Fruit fly (Drosophila melanogaster): Measurements from ENCODE around the gene Moca-cyp.

Gene Moca-cyp

dm6 chr3R:28324834-28325233 is 15.3 kb upstream of the Moca-cyp start:
- TF ChIP-seq Hr4 (GFP tag; optimal IDR thresholded peaks at IDR 0.05) (no peak), svp (GFP tag) (peak; percentile 35), ss (GFP tag; optimal IDR thresholded peaks at IDR 0.05) (no peak), Sox102F (GFP tag; optimal IDR thresholded peaks at IDR 0.05) (no peak), Eip78C (GFP tag) (peak; percentile 20)

- TF ChIP-seq CG3919 (GFP tag; optimal IDR thresholded peaks at IDR 0.05) (peak; percentile 64), Eip78C (GFP tag) (peak; percentile 22), dac (GFP tag; optimal IDR thresholded peaks at IDR 0.05) (no peak)
These were observed 14.7 kb upstream of the Moca-cyp start for dm6 chr3R:28325415-28325814.

- TF ChIP-seq Sox14 (GFP tag; optimal IDR thresholded peaks at IDR 0.05): peak; percentile 100
- peak; percentile 100 for TF ChIP-seq vri (GFP tag; optimal IDR thresholded peaks at IDR 0.05)
- TF ChIP-seq CG6808 (GFP tag; optimal IDR thresholded peaks at IDR 0.05): peak; percentile 99
- peak; percentile 100 for TF ChIP-seq Ets21C (GFP tag; optimal IDR thresholded peaks at IDR 0.05)
- TF ChIP-seq CG8119 (GFP tag; IDR thresholded peaks at IDR 0.05): no peak
- TF ChIP-seq achi (GFP tag; optimal IDR thresholded peaks at IDR 0.05): peak; percentile 99
- peak; percentile 99 for TF ChIP-seq CG11902 (GFP tag; optimal IDR thresholded peaks at IDR 0.05)
- TF ChIP-seq Ets96B (tag; optimal IDR thresholded peaks at IDR 0.05): peak; percentile 100
- peak; percentile 100 for TF ChIP-seq pdm3 (GFP tag; optimal IDR thresholded peaks at IDR 0.05)
- TF ChIP-seq topi (GFP tag; optimal IDR thresholded peaks at IDR 0.05): peak; percentile 100
- peak; percentile 100 for TF ChIP-seq CG6792 (GFP tag; optimal IDR thresholded peaks at IDR 0.05)
- no peak for TF ChIP-seq Gug (GFP tag; IDR thresholded peaks at IDR 0.05)
- peak; percentile 96 for TF ChIP-seq fkh (GFP tag; optimal IDR thresholded peaks at IDR 0.05)
- TF ChIP-seq Sox102F (GFP tag; optimal IDR thresholded peaks at IDR 0.05): peak; percentile 100
- TF ChIP-seq Eip75B (GFP tag; optimal IDR thresholded peaks at IDR 0.05): peak; percentile 100
- TF ChIP-seq Lpt (GFP tag; optimal IDR thresholded peaks at IDR 0.05): peak; percentile 100
- peak; percentile 99 for TF ChIP-seq fd85E (GFP tag; optimal IDR thresholded peaks at IDR 0.05)
- peak; percentile 100 for TF ChIP-seq CG9139 (GFP tag; optimal IDR thresholded peaks at IDR 0.05)
- peak; percentile 100 for TF ChIP-seq CG4318 (GFP tag; optimal IDR thresholded peaks at IDR 0.05)
- TF ChIP-seq CG31627 (GFP tag; optimal IDR thresholded peaks at IDR 0.05): peak; percentile 100
- TF ChIP-seq CG32006 (GFP tag; optimal IDR thresholded peaks at IDR 0.05): peak; percentile 100
- TF ChIP-seq CG6163 (GFP tag; IDR thresholded peaks at IDR 0.05): no peak
- TF ChIP-seq Met (GFP tag; optimal IDR thresholded peaks at IDR 0.05): peak; percentile 100
- no peak for TF ChIP-seq CG15336 (GFP tag; IDR thresholded peaks at IDR 0.05)
- TF ChIP-seq salr (GFP tag; optimal IDR thresholded peaks at IDR 0.05): peak; percentile 100
- peak; percentile 100 for TF ChIP-seq CG1621 (tag; optimal IDR thresholded peaks at IDR 0.05)
- peak; percentile 100 for TF ChIP-seq Smox (GFP tag; optimal IDR thresholded peaks at IDR 0.05)
- TF ChIP-seq net (GFP tag; optimal IDR thresholded peaks at IDR 0.05): peak; percentile 100
- peak; percentile 99 for TF ChIP-seq Hr38 (GFP tag; optimal IDR thresholded peaks at IDR 0.05)
- TF ChIP-seq CG16779 (tag; optimal IDR thresholded peaks at IDR 0.05): peak; percentile 100
- TF ChIP-seq spab (GFP tag; optimal IDR thresholded peaks at IDR 0.05): peak; percentile 100
- TF ChIP-seq Blimp-1 (GFP tag; optimal IDR thresholded peaks at IDR 0.05): peak; percentile 97
- peak; percentile 100 for TF ChIP-seq cyc (GFP tag; optimal IDR thresholded peaks at IDR 0.05)
- TF ChIP-seq CG11762 (GFP tag; optimal IDR thresholded peaks at IDR 0.05; ENCODE audit: insufficient read depth): peak; percentile 99
- TF ChIP-seq Eip78C (GFP tag): peak; percentile 100
- peak; percentile 100 for TF ChIP-seq CG3032 (tag; optimal IDR thresholded peaks at IDR 0.05)
- peak; percentile 99 for TF ChIP-seq Eip93F (GFP tag; optimal IDR thresholded peaks at IDR 0.05)
- peak; percentile 100 for TF ChIP-seq dsx (GFP tag; optimal IDR thresholded peaks at IDR 0.05; ENCODE audit: poor library complexity, severe bottlenecking)
- peak; percentile 100 for TF ChIP-seq lz (GFP tag; optimal IDR thresholded peaks at IDR 0.05)
- TF ChIP-seq Sox15 (GFP tag; optimal IDR thresholded peaks at IDR 0.05): peak; percentile 100
- TF ChIP-seq eg (GFP tag; IDR thresholded peaks at IDR 0.05): no peak
- peak; percentile 100 for TF ChIP-seq CG3919 (GFP tag; optimal IDR thresholded peaks at IDR 0.05)
These were observed 13.8 kb upstream of the Moca-cyp start for dm6 chr3R:28326150-28326965.
